Fruit fly (Drosophila melanogaster) ovary, adult (tissue): Measurements from ENCODE around the gene CG13031.

Experiments
- CG17801 ChIP-seq: fragments of 200-800 bp; optimal IDR thresholded peaks from 2 replicates; lab custom pipeline; 2019; ENCODE audit warnings: missing biosample characterization, mild to moderate bottlenecking, missing genetic modification characterization, moderate library complexity; ENCODE audit not compliant: partially characterized antibody

Gene CG13031

dm6 chr3L:16708738-16709350 lies 15.8 kb upstream of the CG13031 start:
- TF ChIP-seq CG17801: no peak

- TF ChIP-seq CG17801: peak; percentile 74
These were observed 14.9 kb upstream of the CG13031 start for dm6 chr3L:16709673-16710257.

- TF ChIP-seq CG17801: peak; percentile 79
These were observed 14.2 kb upstream of the CG13031 start for dm6 chr3L:16710258-16711020.

DNA sequence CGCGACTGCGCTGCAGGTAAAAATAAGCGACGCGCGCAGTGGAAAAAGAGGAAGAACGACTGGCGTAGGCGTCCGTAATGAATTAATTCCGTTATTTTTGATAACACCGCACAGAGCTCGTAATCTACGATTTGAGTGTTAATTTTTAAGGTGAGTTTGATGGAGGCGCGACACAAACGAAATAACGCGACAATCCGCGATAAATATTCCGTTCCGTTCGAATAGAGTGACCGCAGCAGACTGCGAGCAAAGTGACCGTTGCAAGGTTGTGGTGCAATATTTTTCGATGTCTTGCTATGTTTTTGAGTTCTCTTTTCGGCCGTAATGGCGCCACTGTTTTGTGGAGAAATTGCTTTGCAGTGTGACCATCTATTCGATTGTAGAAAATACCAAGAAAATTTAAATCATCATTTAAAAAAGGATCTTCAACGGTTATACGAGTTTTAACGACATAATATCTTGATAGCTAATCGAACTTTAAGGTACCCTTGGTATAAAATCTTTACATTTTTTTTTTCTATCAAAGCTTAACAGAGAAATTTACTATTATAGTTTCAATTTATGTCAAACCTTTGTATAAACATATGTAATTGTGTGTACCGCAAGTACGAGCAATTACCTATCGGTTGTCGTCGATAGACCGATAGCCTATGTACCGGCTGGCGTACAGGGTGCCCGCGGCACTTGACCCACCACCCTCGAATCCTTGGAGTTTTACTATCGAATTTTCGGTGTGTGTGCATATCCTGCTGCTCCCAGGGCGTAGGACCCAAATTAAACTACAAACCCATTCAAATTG lies 13.0 kb upstream of the CG13031 start, which contains the start of the genes CG43954, Lasp and Dab:
TSS of gene CG43954 (minus strand) at position 248 of the 799 bp plus-strand sequence.
TSS of gene Lasp (minus strand) at position 248 of the 799 bp plus-strand sequence.
TSS of gene Dab (plus strand) at position 697 of the 799 bp plus-strand sequence.
- TF ChIP-seq CG17801: peak; percentile 63

- no peak for TF ChIP-seq CG17801
These were observed 12.3 kb upstream of the CG13031 start for dm6 chr3L:16712371-16712770.

DNA sequence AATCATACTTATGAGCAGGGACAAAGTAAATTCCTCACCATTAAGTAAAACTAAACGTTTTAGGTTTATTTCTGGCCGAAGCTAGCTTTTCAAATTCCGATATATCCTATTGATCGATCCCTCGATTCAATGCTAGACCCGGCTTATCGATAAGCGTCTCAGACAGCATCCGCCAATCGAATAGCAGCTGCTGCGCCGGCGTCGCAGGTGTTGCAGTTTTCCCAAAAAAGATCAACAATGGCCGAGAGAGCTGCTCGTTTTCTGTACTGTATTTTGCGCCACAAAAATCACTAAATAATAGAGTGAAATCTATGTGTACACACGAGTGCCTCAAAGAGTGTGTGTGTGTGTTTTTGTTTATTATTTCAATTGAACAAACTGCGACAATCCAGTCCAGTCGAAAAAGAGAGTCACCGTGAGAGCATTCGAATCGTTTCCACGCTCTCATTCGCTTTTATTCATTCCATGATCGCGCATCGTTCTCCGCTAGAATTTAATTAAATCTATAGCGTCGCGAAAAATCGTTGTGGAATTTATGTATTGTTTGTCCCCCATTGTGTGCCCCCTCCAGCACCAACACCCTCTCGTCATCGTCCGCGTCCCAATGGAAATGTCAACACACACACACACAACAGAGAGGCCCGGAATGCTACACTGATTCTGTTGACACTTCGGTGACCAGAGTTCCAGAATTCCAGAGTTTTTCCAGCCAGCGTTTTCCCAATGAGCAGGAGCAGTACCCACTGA lies 11.0 kb upstream of the CG13031 start:
- no peak for TF ChIP-seq CG17801

- TF ChIP-seq CG17801: no peak
These were observed 10.5 kb upstream of the CG13031 start for dm6 chr3L:16714193-16714538.

DNA sequence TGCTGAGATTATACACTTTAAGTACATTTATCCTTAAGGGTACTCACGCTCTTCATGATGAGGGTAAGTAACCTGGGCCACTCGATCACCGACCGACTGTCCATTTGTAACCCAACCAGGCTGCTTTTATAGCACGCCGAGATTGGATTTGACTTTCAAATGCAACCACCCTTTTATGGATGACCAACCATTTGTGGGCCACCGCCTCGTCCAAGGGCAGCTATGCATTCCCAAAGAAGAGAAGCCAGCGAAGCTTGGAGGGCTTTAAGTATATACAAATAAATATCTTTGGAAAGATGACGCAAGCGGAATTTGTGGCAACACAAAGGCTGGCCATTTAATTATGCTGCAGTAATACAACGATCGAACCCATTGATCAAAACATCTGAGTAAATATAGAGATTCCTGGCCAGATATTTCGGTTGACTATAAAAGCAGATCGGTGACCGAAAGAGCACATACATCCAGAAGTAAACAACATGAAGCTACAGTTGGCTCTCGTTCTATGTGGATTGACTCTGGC lies 1.5 kb downstream of the CG13031 start, which contains the start of the genes CG13026 and PGRP-SB2:
TSS of gene CG13026 (minus strand) at position 101 of the 523 bp plus-strand sequence.
TSS of gene PGRP-SB2 (plus strand) at position 473 of the 523 bp plus-strand sequence.
- no peak for TF ChIP-seq CG17801

DNA sequence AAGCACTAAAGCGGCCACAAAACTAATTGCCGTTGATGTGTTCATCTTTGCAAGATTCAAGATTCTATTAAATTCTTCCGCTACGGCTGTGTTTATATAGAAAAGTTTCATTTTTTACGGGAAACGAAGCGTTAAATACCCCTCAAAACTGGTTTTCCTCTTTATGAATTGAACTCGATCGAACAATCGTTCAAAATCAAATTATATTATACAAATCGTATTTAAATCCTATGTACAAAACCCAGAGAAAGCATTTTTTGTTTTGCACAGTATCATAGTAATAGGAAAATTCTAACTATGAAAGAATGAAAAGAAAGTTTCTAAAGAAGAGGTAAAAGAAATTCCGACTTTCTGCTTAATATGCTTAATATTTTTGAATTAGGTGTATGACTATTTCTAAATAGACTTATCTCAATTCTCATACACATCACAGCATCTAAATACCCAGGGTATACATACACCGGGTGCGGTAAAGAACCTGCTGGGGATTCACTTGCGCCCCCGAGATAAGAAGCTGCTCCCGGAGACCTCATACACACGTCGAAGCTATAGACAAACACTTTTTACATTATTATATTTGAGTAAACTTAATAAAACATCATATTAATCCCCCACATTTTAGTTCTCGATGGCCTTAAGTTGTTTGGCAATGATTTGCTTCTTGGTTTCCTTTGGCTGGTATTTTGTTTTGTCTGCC lies 3.4 kb downstream of the CG13031 start, which contains the start of gene PGRP-SB1:
TSS of gene PGRP-SB1 (minus strand) at position 51 of the 697 bp plus-strand sequence.
- no peak for TF ChIP-seq CG17801

dm6 chr3L:16730645-16731044 lies 6.0 kb downstream of the CG13031 start, which contains the start of gene Dbp73D:
Gene Dbp73D, minus strand, starts transcription at chr3L:16730818.
- no peak for TF ChIP-seq CG17801

- no peak for TF ChIP-seq CG17801
These were observed 8.6 kb downstream of the CG13031 start, which contains the start of gene CG9701 for dm6 chr3L:16733246-16733645. Gene CG9701, plus strand, starts transcription at chr3L:16733546.

- TF ChIP-seq CG17801: no peak
These were observed 17.0 kb downstream of the CG13031 start for dm6 chr3L:16741660-16742059.

DNA sequence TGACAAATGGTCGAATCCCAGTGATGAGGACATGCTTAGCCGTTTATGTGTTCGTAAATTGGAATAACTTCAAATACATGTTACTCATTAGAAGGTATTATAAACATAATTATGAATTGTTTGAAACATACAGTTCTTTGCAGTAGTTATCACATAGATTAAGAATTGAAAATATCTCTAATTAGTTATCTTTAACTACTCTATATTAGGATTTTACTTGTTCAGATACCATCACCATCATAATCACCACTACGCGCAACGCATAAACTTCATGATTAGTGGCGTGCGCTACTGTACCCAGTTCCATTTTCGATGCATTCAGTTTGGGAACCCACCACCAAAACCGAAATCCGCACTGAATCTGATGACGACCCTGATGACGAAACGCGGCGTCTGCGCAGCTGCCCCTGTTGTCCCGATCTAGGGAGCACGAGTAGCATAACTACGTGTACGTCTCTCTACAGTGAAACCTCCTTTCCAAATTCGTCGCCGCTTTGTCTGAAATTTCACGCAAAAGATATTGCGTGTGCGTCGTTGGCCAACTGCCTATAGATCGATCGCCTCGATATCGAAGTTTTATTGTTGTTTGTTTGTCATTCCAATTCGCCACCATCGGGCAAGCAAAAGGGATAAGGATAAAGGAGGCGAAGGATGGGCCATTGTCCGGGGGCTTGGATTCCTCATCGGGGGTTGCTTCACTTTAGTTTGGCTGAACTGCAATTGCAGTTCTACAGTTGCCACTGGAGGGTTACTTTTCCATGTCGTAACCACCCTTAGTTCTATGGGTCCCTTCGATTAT lies 19.4 kb downstream of the CG13031 start:
- no peak for TF ChIP-seq CG17801
